Fruit fly (Drosophila melanogaster) ovary, adult (tissue): Measurements from ENCODE around the gene CG34135.
A peak's percentile ranks its signal among the peaks of the same experiment; 100 is the strongest.

ENCODE experiments used
- CG17801 ChIP-seq: fragments of 200-800 bp; optimal IDR thresholded peaks from 2 replicates; lab custom pipeline; 2019; ENCODE audit warnings: missing biosample characterization, mild to moderate bottlenecking, missing genetic modification characterization, moderate library complexity; ENCODE audit not compliant: partially characterized antibody

CG34135 gene

dm6 chr3R:8767998-8768397, at the start of gene CG34135, which contains the start of gene CG11768:
Gene CG34135, minus strand, starts transcription at chr3R:8768191.
Gene CG11768, minus strand, starts transcription at chr3R:8768200.
- no peak for TF ChIP-seq CG17801 (GFP tag; lab: Kevin White, UChicago)

- TF ChIP-seq CG17801 (GFP tag; lab: Kevin White, UChicago) = no peak
These were observed 47.1 kb upstream of the CG34135 start for dm6 chr3R:8815074-8815473.

- TF ChIP-seq CG17801 (GFP tag; lab: Kevin White, UChicago) = no peak
These were observed 46.1 kb upstream of the CG34135 start for dm6 chr3R:8814029-8814647.

dm6 chr3R:8813164-8813629, 45.2 kb upstream of the CG34135 start, which contains the start of gene CG9837:
Gene CG9837, minus strand, starts transcription at chr3R:8813579.
- no peak for TF ChIP-seq CG17801 (GFP tag; lab: Kevin White, UChicago)

dm6 chr3R:8812342-8812966, 44.5 kb upstream of the CG34135 start:
- TF ChIP-seq CG17801 (GFP tag; lab: Kevin White, UChicago) = no peak

- TF ChIP-seq CG17801 (GFP tag; lab: Kevin White, UChicago) = peak; percentile 73
These were observed 43.4 kb upstream of the CG34135 start for dm6 chr3R:8811323-8811936.

dm6 chr3R:8810397-8811184, 42.6 kb upstream of the CG34135 start:
- peak; percentile 72 for TF ChIP-seq CG17801 (GFP tag; lab: Kevin White, UChicago)

dm6 chr3R:8809712-8810111, 41.7 kb upstream of the CG34135 start:
- TF ChIP-seq CG17801 (GFP tag; lab: Kevin White, UChicago) = no peak

- no peak for TF ChIP-seq CG17801 (GFP tag; lab: Kevin White, UChicago)
These were observed 40.5 kb upstream of the CG34135 start for dm6 chr3R:8808518-8808921.

- TF ChIP-seq CG17801 (GFP tag; lab: Kevin White, UChicago) = no peak
These were observed 40.0 kb upstream of the CG34135 start for dm6 chr3R:8807831-8808517.

- no peak for TF ChIP-seq CG17801 (GFP tag; lab: Kevin White, UChicago)
These were observed 39.1 kb upstream of the CG34135 start for dm6 chr3R:8807048-8807447.

dm6 chr3R:8806638-8807037, 38.6 kb upstream of the CG34135 start:
- TF ChIP-seq CG17801 (GFP tag; lab: Kevin White, UChicago) = no peak

dm6 chr3R:8806104-8806503, 38.1 kb upstream of the CG34135 start, which contains the start of gene hng2:
Gene hng2, plus strand, starts transcription at chr3R:8806322.
- no peak for TF ChIP-seq CG17801 (GFP tag; lab: Kevin White, UChicago)

dm6 chr3R:8805388-8805852, 37.4 kb upstream of the CG34135 start, which contains the start of gene CG9839:
Gene CG9839, minus strand, starts transcription at chr3R:8805802.
- no peak for TF ChIP-seq CG17801 (GFP tag; lab: Kevin White, UChicago)
